Fruit fly (Drosophila melanogaster) whole organism, embryonic: ENCODE results near the gene CG15814.
A peak's percentile ranks its signal among the peaks of the same experiment; 100 is the strongest.

Experiments used
- Ada2b ChIP-seq: fragments of 200-800 bp; sonication (Bioruptor generic); IDR thresholded peaks from 2 replicates; pipeline ENCODE4 v1.3.6; 2022; ENCODE audit warnings: missing biosample characterization, missing genetic modification characterization
- Aef1 ChIP-seq: fragments of 200-800 bp; sonication (Bioruptor generic); IDR thresholded peaks from 3 replicates; pipeline ENCODE4 v1.3.6; 2022; ENCODE audit warnings: missing biosample characterization, missing genetic modification characterization
- Bteb2 ChIP-seq: fragments of 200-800 bp; sonication (Bioruptor generic); optimal IDR thresholded peaks from 2 replicates; lab custom pipeline; 2016; ENCODE audit warnings: missing biosample characterization, missing genetic modification characterization
- CG13894 ChIP-seq: fragments of 200-800 bp; sonication (Bioruptor generic); optimal IDR thresholded peaks from 3 replicates; lab custom pipeline; 2018; ENCODE audit warnings: missing biosample characterization, mild to moderate bottlenecking, missing genetic modification characterization, moderate library complexity
- CG15601 ChIP-seq: fragments of 200-800 bp; sonication (Bioruptor generic); optimal IDR thresholded peaks from 3 replicates; lab custom pipeline; 2019; ENCODE audit warnings: missing biosample characterization, mild to moderate bottlenecking, missing genetic modification characterization, moderate library complexity
- CG1647 ChIP-seq: fragments of 200-800 bp; sonication (Bioruptor generic); optimal IDR thresholded peaks from 3 replicates; lab custom pipeline; 2016; ENCODE audit warnings: missing biosample characterization, missing genetic modification characterization
- CG16813 ChIP-seq: fragments of 200-800 bp; sonication (Bioruptor generic); IDR thresholded peaks from 3 replicates; pipeline ENCODE4 v1.3.6; 2022; ENCODE audit warnings: missing biosample characterization, missing genetic modification characterization; ENCODE audit not compliant: partially characterized antibody
- CG17359 ChIP-seq: fragments of 200-800 bp; sonication (Bioruptor generic); optimal IDR thresholded peaks from 3 replicates; lab custom pipeline; 2018; ENCODE audit warnings: missing biosample characterization, mild to moderate bottlenecking, missing genetic modification characterization, moderate library complexity
- CG17829 ChIP-seq: fragments of 200-800 bp; optimal IDR thresholded peaks from 2 replicates; lab custom pipeline; 2019; ENCODE audit warnings: missing biosample characterization, mild to moderate bottlenecking, missing genetic modification characterization, moderate library complexity
- CG18599 ChIP-seq: fragments of 200-800 bp; sonication (Bioruptor generic); optimal IDR thresholded peaks from 3 replicates; lab custom pipeline; 2017; ENCODE audit warnings: missing biosample characterization, missing genetic modification characterization, mild to moderate bottlenecking, moderate library complexity, missing genetic modification reagents
- CG31224 ChIP-seq: fragments of 200-800 bp; sonication (Bioruptor generic); IDR thresholded peaks from 2 replicates; pipeline ENCODE4 v1.3.6; 2022; ENCODE audit warnings: missing biosample characterization, missing genetic modification characterization
- CG31388 ChIP-seq: fragments of 200-800 bp; sonication (Bioruptor generic); optimal IDR thresholded peaks from 2 replicates; lab custom pipeline; 2016; ENCODE audit warnings: missing biosample characterization, missing genetic modification characterization
- CG32772 ChIP-seq: fragments of 200-800 bp; sonication (Bioruptor generic); IDR thresholded peaks from 2 replicates; pipeline ENCODE4 v1.3.6; 2022; ENCODE audit warnings: missing biosample characterization, missing genetic modification characterization
- CG7372 ChIP-seq: fragments of 200-800 bp; sonication (Bioruptor generic); IDR thresholded peaks from 2 replicates; pipeline ENCODE4 v1.3.6; 2022; ENCODE audit warnings: missing biosample characterization, missing genetic modification characterization
- CG7963 ChIP-seq: fragments of 200-800 bp; sonication (Bioruptor generic); IDR thresholded peaks from 3 replicates; pipeline ENCODE4 v1.3.6; 2022; ENCODE audit warnings: missing biosample characterization, missing genetic modification characterization; ENCODE audit not compliant: partially characterized antibody
- CG8924 ChIP-seq: fragments of 200-800 bp; optimal IDR thresholded peaks from 3 replicates; lab custom pipeline; 2019; ENCODE audit warnings: missing biosample characterization, mild to moderate bottlenecking, missing genetic modification characterization, moderate library complexity
- Dbx ChIP-seq: fragments of 200-800 bp; sonication (Bioruptor generic); IDR thresholded peaks from 3 replicates; pipeline ENCODE4 v1.3.6; 2022; ENCODE audit warnings: missing biosample characterization, missing genetic modification characterization
- Dp ChIP-seq: fragments of 200-800 bp; sonication (Bioruptor generic); optimal IDR thresholded peaks from 2 replicates; lab custom pipeline; 2018; ENCODE audit warnings: missing biosample characterization, mild to moderate bottlenecking, missing genetic modification characterization, moderate library complexity
- E2f1 ChIP-seq: fragments of 200-800 bp; sonication (Bioruptor generic); IDR thresholded peaks from 2 replicates; pipeline ENCODE4 v1.3.6; 2022; ENCODE audit warnings: missing biosample characterization, missing genetic modification characterization
- Ets97D ChIP-seq: fragments of 200-800 bp; sonication (Bioruptor generic); optimal IDR thresholded peaks from 3 replicates; lab custom pipeline; 2016; ENCODE audit warnings: missing biosample characterization, missing genetic modification characterization
- Fer2 ChIP-seq: fragments of 200-800 bp; sonication (Bioruptor generic); optimal IDR thresholded peaks from 2 replicates; lab custom pipeline; 2018; ENCODE audit warnings: missing biosample characterization, mild to moderate bottlenecking, missing genetic modification characterization, moderate library complexity
- HLH54F ChIP-seq: fragments of 200-800 bp; sonication (Bioruptor generic); optimal IDR thresholded peaks from 3 replicates; lab custom pipeline; 2016; ENCODE audit warnings: missing biosample characterization, missing genetic modification characterization
- Hand ChIP-seq: fragments of 200-800 bp; sonication (Bioruptor generic); optimal IDR thresholded peaks from 2 replicates; lab custom pipeline; 2017; ENCODE audit warnings: mild to moderate bottlenecking, missing biosample characterization, missing genetic modification reagents, missing genetic modification characterization
- HmgZ ChIP-seq: fragments of 200-800 bp; sonication (Bioruptor generic); optimal IDR thresholded peaks from 2 replicates; lab custom pipeline; 2018; ENCODE audit warnings: missing biosample characterization, mild to moderate bottlenecking, missing genetic modification characterization
- Meics ChIP-seq: fragments of 200-800 bp; sonication (Bioruptor generic); optimal IDR thresholded peaks from 2 replicates; lab custom pipeline; 2017; ENCODE audit warnings: missing biosample characterization, mild to moderate bottlenecking, missing genetic modification characterization
- Taf1 ChIP-seq: fragments of 200-800 bp; sonication (Bioruptor generic); IDR thresholded peaks from 2 replicates; pipeline ENCODE4 v1.3.6; 2022; ENCODE audit warnings: missing biosample characterization, missing genetic modification characterization
- abd-A ChIP-seq: fragments of 200-800 bp; sonication (Bioruptor generic); optimal IDR thresholded peaks from 3 replicates; lab custom pipeline; 2019; ENCODE audit warnings: missing biosample characterization, mild to moderate bottlenecking, missing genetic modification characterization, moderate library complexity
- chinmo ChIP-seq: fragments of 200-800 bp; sonication (Bioruptor generic); IDR thresholded peaks from 4 replicates; pipeline ENCODE4 v1.3.6; 2022; ENCODE audit warnings: missing biosample characterization, missing genetic modification characterization; ENCODE audit not compliant: partially characterized antibody
- da ChIP-seq: fragments of 200-800 bp; sonication (Bioruptor generic); optimal IDR thresholded peaks from 2 replicates; lab custom pipeline; 2016; ENCODE audit warnings: missing biosample characterization, missing genetic modification characterization
- emc ChIP-seq: fragments of 200-800 bp; sonication (Bioruptor generic); optimal IDR thresholded peaks from 2 replicates; lab custom pipeline; 2016; ENCODE audit warnings: missing biosample characterization, missing genetic modification characterization
- fu2 ChIP-seq: fragments of 200-800 bp; sonication (Bioruptor generic); optimal IDR thresholded peaks from 2 replicates; lab custom pipeline; 2016; ENCODE audit warnings: missing biosample characterization, missing genetic modification characterization
- grau ChIP-seq: fragments of 200-800 bp; optimal IDR thresholded peaks from 3 replicates; lab custom pipeline; 2019; ENCODE audit warnings: missing biosample characterization, mild to moderate bottlenecking, missing genetic modification characterization, moderate library complexity
- jigr1 ChIP-seq: fragments of 200-800 bp; sonication (Bioruptor generic); IDR thresholded peaks from 3 replicates; pipeline ENCODE4 v1.3.6; 2022; ENCODE audit warnings: missing biosample characterization, missing genetic modification characterization
- luna ChIP-seq: fragments of 200-800 bp; sonication (Bioruptor generic); optimal IDR thresholded peaks from 2 replicates; lab custom pipeline; 2016; ENCODE audit warnings: missing biosample characterization, missing genetic modification characterization
- pnt ChIP-seq: fragments of 200-800 bp; sonication (Bioruptor generic); optimal IDR thresholded peaks from 3 replicates; lab custom pipeline; 2016; ENCODE audit warnings: missing biosample characterization, missing genetic modification characterization
- prd ChIP-seq, 3 experiments: fragments of >200 bp in 2 of 3; fragments of 200-800 bp in 1 of 3; sonication (Bioruptor generic) in 1 of 3; optimal IDR thresholded peaks in 2 of 3; IDR thresholded peaks in 1 of 3; 2 replicates in 2 of 3; 3 replicates in 1 of 3; pipeline versions ENCODE4 v1.3.6 to Lab custom; 2017 to 2022; ENCODE audit warnings: missing biosample characterization in 1 of 3, missing genetic modification characterization in 1 of 3
- ro ChIP-seq: fragments of 200-800 bp; sonication (Bioruptor generic); IDR thresholded peaks from 2 replicates; pipeline ENCODE4 v1.3.6; 2022; ENCODE audit warnings: missing biosample characterization, missing genetic modification characterization
- sc ChIP-seq, 3 experiments: fragments of >200 bp in 2 of 3; fragments of 200-800 bp in 1 of 3; sonication (Bioruptor generic) in 1 of 3; optimal IDR thresholded peaks; 2 replicates in 2 of 3; 3 replicates in 1 of 3; lab custom pipeline; 2017; ENCODE audit warnings: mild to moderate bottlenecking in 1 of 3, missing biosample characterization in 1 of 3, missing genetic modification characterization in 1 of 3, missing genetic modification reagents in 1 of 3
- schlank ChIP-seq: fragments of 200-800 bp; sonication (Bioruptor generic); optimal IDR thresholded peaks from 2 replicates; lab custom pipeline; 2018; ENCODE audit warnings: missing biosample characterization, mild to moderate bottlenecking, missing genetic modification characterization
- sens ChIP-seq: fragments of 200-800 bp; sonication (Bioruptor generic); peaks from one replicate; lab custom pipeline; 2016; ENCODE audit warnings: missing biosample characterization, missing genetic modification characterization
- shn ChIP-seq: fragments of 200-800 bp; sonication (Bioruptor generic); optimal IDR thresholded peaks from 3 replicates; lab custom pipeline; 2016; ENCODE audit warnings: missing biosample characterization, missing genetic modification characterization
- sna ChIP-seq: fragments of 200-800 bp; sonication (Bioruptor generic); IDR thresholded peaks from 2 replicates; pipeline ENCODE4 v1.3.6; 2022; ENCODE audit warnings: missing biosample characterization, missing genetic modification characterization; ENCODE audit not compliant: partially characterized antibody
- trem ChIP-seq: fragments of 200-800 bp; optimal IDR thresholded peaks from 3 replicates; lab custom pipeline; 2019; ENCODE audit warnings: missing biosample characterization, mild to moderate bottlenecking, missing genetic modification characterization, moderate library complexity
- tx ChIP-seq: fragments of 200-800 bp; sonication (Bioruptor generic); optimal IDR thresholded peaks from 2 replicates; lab custom pipeline; 2016; ENCODE audit warnings: missing biosample characterization, missing genetic modification characterization

CG15814 gene

DNA sequence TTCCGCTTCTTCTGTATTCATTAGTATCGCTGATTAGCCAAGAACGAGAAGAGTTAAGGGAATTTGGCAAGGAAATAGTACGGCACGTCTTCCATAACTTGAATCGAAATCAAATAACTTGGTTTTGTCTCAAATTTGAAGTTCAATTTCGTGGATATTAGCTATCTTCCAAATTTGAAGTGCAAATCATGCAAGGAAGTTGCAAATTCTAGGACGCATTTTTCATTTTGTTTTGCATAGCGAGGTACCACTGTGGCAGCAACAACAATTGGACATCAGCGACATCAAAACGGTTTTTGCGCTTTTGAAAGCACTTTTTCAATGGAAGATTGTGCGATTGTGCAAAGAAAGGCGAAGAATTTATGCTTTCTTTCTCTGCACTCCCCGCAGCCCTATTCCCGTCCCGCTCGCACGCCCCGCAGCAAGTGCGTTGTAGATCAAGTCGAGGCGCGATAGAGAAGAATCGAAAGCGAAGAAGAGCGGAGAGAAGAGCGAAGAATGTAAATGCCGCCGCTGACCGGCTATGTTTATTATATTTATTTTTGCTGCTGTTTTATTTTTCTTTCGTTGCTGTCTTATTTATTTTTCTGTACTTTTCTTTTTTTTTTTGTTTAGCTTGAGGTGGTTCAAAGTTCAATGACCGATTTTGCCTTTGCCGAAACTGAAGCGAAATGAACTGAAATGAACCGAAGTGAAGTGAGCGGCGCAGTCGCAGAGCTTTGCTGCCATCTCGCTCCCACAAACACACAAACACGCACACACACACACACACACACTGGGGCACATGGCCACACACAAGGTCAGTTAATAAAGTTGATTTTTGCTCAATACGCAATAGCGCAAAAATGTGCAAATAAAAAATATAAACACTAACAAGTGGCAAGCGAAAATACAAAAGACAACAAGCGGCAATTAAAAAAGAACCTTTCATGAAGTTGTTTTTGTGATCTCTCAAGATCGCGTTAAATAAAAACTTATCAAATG, 31.3 kb upstream of the CG15814 start (continued):
- TF ChIP-seq fu2 (GFP tag; lab: Kevin White, UChicago) (peak; percentile 31), abd-A (tag; lab: Kevin White, UChicago) (no peak), chinmo (GFP tag; lab: Robert Waterston, UW) (0 out of 4 replicates have a peak, but pooled peaks have one; percentile 16), HLH54F (GFP tag; lab: Kevin White, UChicago) (peak; percentile 48), sc (optimal IDR thresholded peaks at IDR 0.05; lab: Kevin White, UChicago) (no peak), sc (GFP tag; optimal IDR thresholded peaks at IDR 0.05; lab: Kevin White, UChicago) (no peak), CG15601 (tag; lab: Kevin White, UChicago) (no peak), Dbx (GFP tag; lab: Robert Waterston, UW) (peak; percentile 72; the same call in 2 of the 3 replicates), Fer2 (peak; percentile 27), CG13894 (no peak), CG31388 (GFP tag; lab: Kevin White, UChicago) (no peak)

DNA sequence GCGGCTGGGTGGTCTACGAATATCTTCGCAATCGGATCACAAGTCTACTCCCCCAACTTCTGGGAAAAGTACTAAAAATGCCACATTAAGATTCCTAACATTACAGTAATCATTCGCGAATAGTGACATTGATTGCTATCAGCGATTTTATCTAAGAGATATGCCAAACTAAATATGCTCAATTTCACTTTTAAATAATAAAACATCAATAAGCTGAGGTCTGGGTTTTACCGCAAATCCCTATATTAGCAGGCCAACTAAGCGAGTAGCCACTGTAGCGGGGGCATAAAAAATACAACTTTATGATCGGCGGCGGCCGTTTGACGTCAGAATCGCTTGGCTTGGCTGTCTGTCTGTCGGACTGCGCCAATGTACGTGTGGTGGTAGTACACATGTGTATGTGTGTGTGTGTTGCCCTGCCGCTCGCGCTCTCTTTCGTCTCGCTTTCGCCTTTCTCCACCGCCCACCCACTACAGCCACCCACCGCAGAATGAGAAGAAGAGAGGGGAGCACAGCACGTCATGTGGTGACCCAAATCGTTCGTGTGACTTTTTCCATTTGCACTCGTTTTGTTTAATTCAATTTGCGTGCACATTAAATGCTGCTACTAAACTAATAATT, 30.2 kb upstream of the CG15814 start:
- TF ChIP-seq da (GFP tag; lab: Kevin White, UChicago): peak; percentile 80
- peak; percentile 92 for TF ChIP-seq CG8924 (tag; lab: Kevin White, UChicago)
- peak; percentile 92 for TF ChIP-seq CG15601 (tag; lab: Kevin White, UChicago)
- no peak for TF ChIP-seq sna (GFP tag; lab: Robert Waterston, UW)
- TF ChIP-seq Taf1 (GFP tag; lab: Robert Waterston, UW): peak; percentile 93
- no peak for TF ChIP-seq prd (optimal IDR thresholded peaks at IDR 0.05; lab: Kevin White, UChicago)
- peak; percentile 97 for TF ChIP-seq prd (GFP tag; IDR thresholded peaks at IDR 0.05; lab: Robert Waterston, UW)
- TF ChIP-seq CG17359: peak; percentile 94
- TF ChIP-seq jigr1 (GFP tag; lab: Robert Waterston, UW): peak; percentile 91
- peak; percentile 93 for TF ChIP-seq Aef1 (GFP tag; lab: Robert Waterston, UW)
- peak; percentile 91 for TF ChIP-seq CG1647
- TF ChIP-seq CG17829 (tag; lab: Kevin White, UChicago): peak; percentile 94
- TF ChIP-seq pnt: peak; percentile 95
- peak; percentile 99 for TF ChIP-seq grau (tag; lab: Kevin White, UChicago)
- TF ChIP-seq Ets97D: peak; percentile 88
- TF ChIP-seq HmgZ (tag; lab: Kevin White, UChicago): peak; percentile 97
- TF ChIP-seq shn: peak; percentile 89
- peak; percentile 93 for TF ChIP-seq Bteb2
- peak; percentile 95 for TF ChIP-seq CG18599 (GFP tag; lab: Kevin White, UChicago)
- peak; percentile 96 for TF ChIP-seq schlank
- TF ChIP-seq CG31224 (GFP tag; lab: Robert Waterston, UW): peak; percentile 87
- peak; percentile 92 for TF ChIP-seq Meics
- no peak for TF ChIP-seq CG16813 (GFP tag; lab: Robert Waterston, UW)
- TF ChIP-seq tx (GFP tag; lab: Kevin White, UChicago): peak; percentile 92
- TF ChIP-seq CG32772 (GFP tag; lab: Robert Waterston, UW): peak; percentile 97
- TF ChIP-seq trem (tag; lab: Kevin White, UChicago): peak; percentile 65
- TF ChIP-seq Dp (GFP tag; lab: Kevin White, UChicago): peak; percentile 14
- peak; percentile 95 for TF ChIP-seq HLH54F (GFP tag; lab: Kevin White, UChicago)
- TF ChIP-seq emc: peak; percentile 79
- TF ChIP-seq E2f1: peak; percentile 93
- TF ChIP-seq CG7372 (GFP tag; lab: Robert Waterston, UW): peak; percentile 95
- no peak for TF ChIP-seq CG7963 (GFP tag; lab: Robert Waterston, UW)
- peak; percentile 92 for TF ChIP-seq Fer2
- TF ChIP-seq sens: peak; percentile 99
- peak; percentile 95 for TF ChIP-seq Ada2b (GFP tag; lab: Robert Waterston, UW)
- peak; percentile 93 for TF ChIP-seq luna (GFP tag; lab: Kevin White, UChicago)
- TF ChIP-seq ro (GFP tag; lab: Robert Waterston, UW): peak; percentile 92
- peak; percentile 84 for TF ChIP-seq Hand (GFP tag; lab: Kevin White, UChicago)
